Worm (Caenorhabditis elegans) whole organism, young adult: ENCODE measurements around the gene C44H9.4.
A peak's percentile ranks its signal among the peaks of the same experiment; 100 is the strongest.

Source experiments
- B0035.1 ChIP-seq: sonication (generic microtip); optimal IDR thresholded peaks from 2 replicates; lab custom pipeline; 2016; ENCODE audit warnings: missing genetic modification characterization, mild to moderate bottlenecking, missing compliant biosample characterization, missing genotype, missing genetic modification reagents
- C17E4.6 ChIP-seq: fragments of 200-800 bp; sonication (Bioruptor generic); IDR thresholded peaks from 2 replicates; pipeline ENCODE4 v1.3.6; 2022; ENCODE audit warnings: missing genetic modification reagents, missing genetic modification characterization, missing compliant biosample characterization
- F22D6.2 ChIP-seq: sonication (generic microtip); optimal IDR thresholded peaks from 2 replicates; lab custom pipeline; 2016; ENCODE audit warnings: mild to moderate bottlenecking, missing genetic modification characterization, missing compliant biosample characterization
- F33H1.4 ChIP-seq: fragments of 200-800 bp; sonication (Bioruptor generic); IDR thresholded peaks from 2 replicates; pipeline ENCODE4 v1.3.6; 2022; ENCODE audit warnings: missing genetic modification reagents, missing genetic modification characterization, missing compliant biosample characterization
- F49E8.2 ChIP-seq: sonication (generic microtip); optimal IDR thresholded peaks from 3 replicates; lab custom pipeline; 2017; ENCODE audit warnings: missing genetic modification characterization, mild to moderate bottlenecking, missing compliant biosample characterization, antibody characterized with exemption, moderate library complexity; ENCODE audit not compliant: insufficient read depth
- F55B11.4 ChIP-seq: sonication (generic microtip); optimal IDR thresholded peaks from 2 replicates; lab custom pipeline; 2016; ENCODE audit warnings: missing compliant biosample characterization, missing genetic modification characterization, borderline replicate concordance; ENCODE audit not compliant: insufficient read depth
- Y53F4B.3 ChIP-seq: fragments of 200-800 bp; sonication (Bioruptor generic); IDR thresholded peaks from 2 replicates; pipeline ENCODE4 v1.3.6; 2022; ENCODE audit warnings: missing genetic modification reagents, missing genetic modification characterization, missing compliant biosample characterization
- Y56A3A.18 ChIP-seq: fragments of 200-800 bp; sonication (Bioruptor generic); IDR thresholded peaks from 2 replicates; pipeline ENCODE4 v1.3.6; 2022; ENCODE audit warnings: missing genetic modification reagents, missing genetic modification characterization, missing compliant biosample characterization
- Y67H2A.10 ChIP-seq: fragments of 200-800 bp; sonication (Bioruptor generic); conservative IDR thresholded peaks from 2 replicates; pipeline ENCODE4 v1.3.6; 2022; ENCODE audit warnings: missing genetic modification reagents, missing genetic modification characterization, missing compliant biosample characterization
- ama-1 ChIP-seq, 3 experiments: fragments of 150-350 bp in 1 of 3; sonication (generic microtip) in 2 of 3; optimal IDR thresholded peaks; 2 replicates each; lab custom pipeline; 2014 to 2018; ENCODE audit warnings: missing biosample characterization in 2 of 3, missing genetic modification characterization in 2 of 3, missing genetic modification reagents in 2 of 3
- athp-1 ChIP-seq: sonication (generic microtip); optimal IDR thresholded peaks from 2 replicates; lab custom pipeline; 2017; ENCODE audit warnings: mild to moderate bottlenecking, missing genetic modification characterization, missing compliant biosample characterization
- attf-3 ChIP-seq: fragments of 200-800 bp; sonication (Bioruptor generic); conservative IDR thresholded peaks from 2 replicates; pipeline ENCODE4 v1.3.6; 2022; ENCODE audit warnings: missing genetic modification reagents, missing genetic modification characterization, missing compliant biosample characterization
- bed-2 ChIP-seq: fragments of 200-800 bp; sonication (Bioruptor generic); IDR thresholded peaks from 2 replicates; pipeline ENCODE4 v1.3.6; 2022; ENCODE audit warnings: missing genetic modification reagents, missing genetic modification characterization, missing compliant biosample characterization
- cebp-2 ChIP-seq: fragments of 200-800 bp; sonication (Bioruptor generic); IDR thresholded peaks from 2 replicates; pipeline ENCODE4 v1.3.6; 2022; ENCODE audit warnings: missing genetic modification characterization, missing compliant biosample characterization
- ceh-27 ChIP-seq: fragments of 200-800 bp; sonication (Bioruptor generic); optimal IDR thresholded peaks from 2 replicates; lab custom pipeline; 2018; ENCODE audit warnings: mild to moderate bottlenecking, missing genetic modification characterization, moderate library complexity, missing compliant biosample characterization
- ceh-40 ChIP-seq: fragments of 200-800 bp; sonication (Bioruptor generic); IDR thresholded peaks from 2 replicates; pipeline ENCODE4 v1.3.6; 2022; ENCODE audit warnings: missing genetic modification characterization, missing compliant biosample characterization
- ceh-58 ChIP-seq: fragments of 200-800 bp; sonication (Bioruptor generic); IDR thresholded peaks from 2 replicates; pipeline ENCODE4 v1.3.6; 2022; ENCODE audit warnings: missing genetic modification characterization, missing compliant biosample characterization
- egl-18 ChIP-seq: fragments of 200-800 bp; sonication (Bioruptor generic); IDR thresholded peaks from 2 replicates; pipeline ENCODE4 v1.3.6; 2022; ENCODE audit warnings: missing genetic modification reagents, missing genetic modification characterization, missing compliant biosample characterization
- fkh-3 ChIP-seq: sonication (generic microtip); optimal IDR thresholded peaks from 2 replicates; lab custom pipeline; 2016; ENCODE audit warnings: mild to moderate bottlenecking, missing genetic modification characterization, missing compliant biosample characterization
- hlh-12 ChIP-seq: sonication (generic microtip); optimal IDR thresholded peaks from 2 replicates; lab custom pipeline; 2016; ENCODE audit warnings: missing genetic modification characterization, missing compliant biosample characterization
- hlh-26 ChIP-seq: fragments of 200-800 bp; sonication (Bioruptor generic); conservative IDR thresholded peaks from 2 replicates; pipeline ENCODE4 v1.3.6; 2022; ENCODE audit warnings: missing genetic modification reagents, missing genetic modification characterization, missing compliant biosample characterization
- hrde-1 ChIP-seq: sonication (generic microtip); optimal IDR thresholded peaks from 2 replicates; lab custom pipeline; 2016; ENCODE audit warnings: missing genetic modification characterization, mild to moderate bottlenecking, missing compliant biosample characterization, moderate library complexity, missing genotype, missing genetic modification reagents, borderline replicate concordance
- hsf-1 ChIP-seq: fragments of 200-800 bp; sonication (Bioruptor generic); IDR thresholded peaks from 2 replicates; pipeline ENCODE4 v1.3.6; 2022; ENCODE audit warnings: missing genetic modification reagents, missing genetic modification characterization, missing compliant biosample characterization
- lin-40 ChIP-seq: sonication (generic microtip); optimal IDR thresholded peaks from 2 replicates; lab custom pipeline; 2016; ENCODE audit warnings: missing genetic modification characterization, mild to moderate bottlenecking, missing compliant biosample characterization, missing genotype, missing genetic modification reagents
- lir-1 ChIP-seq: fragments of 200-800 bp; sonication (Bioruptor generic); conservative IDR thresholded peaks from 2 replicates; pipeline ENCODE4 v1.3.6; 2022; ENCODE audit warnings: missing genetic modification reagents, missing genetic modification characterization, missing compliant biosample characterization
- lsy-27 ChIP-seq: sonication (generic microtip); optimal IDR thresholded peaks from 2 replicates; lab custom pipeline; 2017; ENCODE audit warnings: missing genetic modification characterization, mild to moderate bottlenecking, missing compliant biosample characterization, antibody characterized with exemption, missing genotype, borderline replicate concordance; ENCODE audit not compliant: insufficient read depth
- madf-6 ChIP-seq: fragments of 200-800 bp; sonication (Bioruptor generic); IDR thresholded peaks from 2 replicates; pipeline ENCODE4 v1.3.6; 2022; ENCODE audit warnings: missing genetic modification reagents, missing genetic modification characterization, missing compliant biosample characterization
- mxl-1 ChIP-seq: sonication (generic microtip); optimal IDR thresholded peaks from 2 replicates; lab custom pipeline; 2016; ENCODE audit warnings: missing genetic modification characterization, missing compliant biosample characterization
- nfya-1 ChIP-seq: sonication (generic microtip); optimal IDR thresholded peaks from 2 replicates; lab custom pipeline; 2017; ENCODE audit warnings: antibody characterized with exemption, missing compliant biosample characterization, missing genetic modification characterization, borderline replicate concordance; ENCODE audit not compliant: insufficient read depth
- nfya-2 ChIP-seq: fragments of 200-800 bp; sonication (Bioruptor generic); IDR thresholded peaks from 2 replicates; pipeline ENCODE4 v1.3.6; 2022; ENCODE audit warnings: missing genetic modification reagents, missing genetic modification characterization, missing compliant biosample characterization
- nhr-179 ChIP-seq: sonication (generic microtip); optimal IDR thresholded peaks from 2 replicates; lab custom pipeline; 2016; ENCODE audit warnings: mild to moderate bottlenecking, missing genetic modification characterization, missing compliant biosample characterization
- nhr-80 ChIP-seq: sonication (generic microtip); optimal IDR thresholded peaks from 2 replicates; lab custom pipeline; 2016; ENCODE audit warnings: missing genetic modification characterization, missing compliant biosample characterization
- nhr-90 ChIP-seq: sonication (generic microtip); optimal IDR thresholded peaks from 2 replicates; lab custom pipeline; 2016; ENCODE audit warnings: missing genotype, mild to moderate bottlenecking, missing genetic modification characterization, missing compliant biosample characterization
- repo-1 ChIP-seq: sonication (generic microtip); optimal IDR thresholded peaks from 2 replicates; lab custom pipeline; 2017; ENCODE audit warnings: mild to moderate bottlenecking, missing genetic modification characterization, missing compliant biosample characterization
- sdz-38 ChIP-seq: sonication (generic microtip); optimal IDR thresholded peaks from 2 replicates; lab custom pipeline; 2016; ENCODE audit warnings: missing genotype, missing genetic modification characterization, missing compliant biosample characterization
- sea-2 ChIP-seq: fragments of 200-800 bp; sonication (Bioruptor generic); IDR thresholded peaks from 2 replicates; pipeline ENCODE4 v1.3.6; 2022; ENCODE audit warnings: missing genetic modification characterization, missing compliant biosample characterization
- snpc-1.1 ChIP-seq: sonication (generic microtip); optimal IDR thresholded peaks from 2 replicates; lab custom pipeline; 2017; ENCODE audit warnings: missing genetic modification characterization, mild to moderate bottlenecking, missing compliant biosample characterization, antibody characterized with exemption, moderate library complexity, missing genotype, missing genetic modification reagents; ENCODE audit not compliant: insufficient read depth
- somi-1 ChIP-seq: fragments of 200-800 bp; sonication (Bioruptor generic); optimal IDR thresholded peaks from 2 replicates; lab custom pipeline; 2018; ENCODE audit warnings: mild to moderate bottlenecking, missing genetic modification characterization, missing compliant biosample characterization
- ztf-22 ChIP-seq: fragments of 200-800 bp; sonication (Bioruptor generic); optimal IDR thresholded peaks from 2 replicates; lab custom pipeline; 2018; ENCODE audit warnings: mild to moderate bottlenecking, missing genetic modification characterization, moderate library complexity, missing compliant biosample characterization

Gene C44H9.4

ce11 chrV:12871753-12872152, 36.3 kb downstream of the C44H9.4 start, which contains the start of gene bus-19:
TSS of gene bus-19 (plus strand) at chrV:12872053.
- TF ChIP-seq Y53F4B.3 (GFP tag; lab: Robert Waterston, UW) (no peak), hsf-1 (GFP tag; lab: Robert Waterston, UW) (no peak), F33H1.4 (GFP tag; lab: Robert Waterston, UW) (no peak), hlh-26 (GFP tag; lab: Robert Waterston, UW) (no peak), nfya-2 (GFP tag; lab: Robert Waterston, UW) (no peak), sea-2 (GFP tag; lab: Robert Waterston, UW) (no peak)
- TF ChIP-seq, all 124 proteins: peak for 0

- TF ChIP-seq F55B11.4 (tag; lab: Kevin White, UChicago) (no peak), lin-40 (no peak), somi-1 (GFP tag; lab: Kevin White, UChicago) (no peak), nfya-1 (no peak), ceh-40 (no peak), F49E8.2 (tag; lab: Kevin White, UChicago) (no peak), mxl-1 (tag; lab: Kevin White, UChicago) (no peak), C17E4.6 (no peak), cebp-2 (GFP tag; lab: Robert Waterston, UW) (no peak), egl-18 (GFP tag; lab: Robert Waterston, UW) (no peak), fkh-3 (no peak), bed-2 (GFP tag; lab: Robert Waterston, UW) (no peak), Y67H2A.10 (no peak), hlh-12 (tag; lab: Kevin White, UChicago) (no peak), sea-2 (GFP tag; lab: Robert Waterston, UW) (no peak), lir-1 (GFP tag; lab: Robert Waterston, UW) (no peak), attf-3 (GFP tag; lab: Robert Waterston, UW) (no peak)
These were observed 40.4 kb downstream of the C44H9.4 start for ce11 chrV:12875850-12876249.

- TF ChIP-seq Y56A3A.18 (GFP tag; lab: Robert Waterston, UW): no peak
- no peak for TF ChIP-seq nhr-90 (tag; lab: Kevin White, UChicago)
- TF ChIP-seq sea-2 (GFP tag; lab: Robert Waterston, UW): no peak
These were observed 41.2 kb downstream of the C44H9.4 start for ce11 chrV:12876708-12877107.

ce11 chrV:12877579-12877978, 42.1 kb downstream of the C44H9.4 start:
- no peak for TF ChIP-seq madf-6 (GFP tag; lab: Robert Waterston, UW)
- TF ChIP-seq ceh-27 (GFP tag; lab: Kevin White, UChicago): no peak
- TF ChIP-seq hrde-1 (tag; lab: Kevin White, UChicago): no peak
- TF ChIP-seq ama-1 (optimal IDR thresholded peaks at IDR 0.05; lab: Kevin White, UChicago): no peak
- no peak for TF ChIP-seq ama-1 (GFP tag; optimal IDR thresholded peaks at IDR 0.05; lab: Kevin White, UChicago)
- TF ChIP-seq sdz-38 (tag; lab: Kevin White, UChicago): no peak
- TF ChIP-seq nhr-80 (tag; lab: Kevin White, UChicago): peak; percentile 59
- no peak for TF ChIP-seq athp-1

ce11 chrV:12879349-12879748, 43.9 kb downstream of the C44H9.4 start:
- TF ChIP-seq ceh-58: no peak
- no peak for TF ChIP-seq snpc-1.1 (tag; lab: Kevin White, UChicago)
- TF ChIP-seq ztf-22: no peak
- TF ChIP-seq lsy-27 (tag; lab: Kevin White, UChicago): no peak
- no peak for TF ChIP-seq nfya-1
- TF ChIP-seq F49E8.2 (tag; lab: Kevin White, UChicago): no peak
- TF ChIP-seq F22D6.2: no peak
- no peak for TF ChIP-seq F55B11.4 (tag; lab: Kevin White, UChicago)
- TF ChIP-seq bed-2 (GFP tag; lab: Robert Waterston, UW): no peak
- TF ChIP-seq B0035.1 (tag; lab: Kevin White, UChicago): no peak
- TF ChIP-seq Y56A3A.18 (GFP tag; lab: Robert Waterston, UW): no peak
- TF ChIP-seq Y67H2A.10: no peak
- TF ChIP-seq nhr-179: no peak
- TF ChIP-seq repo-1 (tag; lab: Kevin White, UChicago): no peak
